Worm (Caenorhabditis elegans) whole organism, L4 larva: ENCODE measurements around the gene srg-10.

ENCODE experiments used
- Y48G9A.11 ChIP-seq: fragments of 200-800 bp; sonication (Bioruptor generic); IDR thresholded peaks from 2 replicates; pipeline ENCODE4 v1.3.6; 2022; ENCODE audit warnings: missing genetic modification reagents, missing genetic modification characterization, missing compliant biosample characterization
- snpc-4 ChIP-seq: fragments of 150-350 bp; optimal IDR thresholded peaks from 2 replicates; lab custom pipeline; 2014; ENCODE audit warnings: missing biosample characterization, missing genetic modification characterization
- zfp-3 ChIP-seq: fragments of 200-800 bp; sonication (Bioruptor generic); conservative IDR thresholded peaks from 2 replicates; pipeline ENCODE4 v1.3.6; 2022; ENCODE audit warnings: missing genetic modification reagents, missing genetic modification characterization, missing compliant biosample characterization

DNA sequence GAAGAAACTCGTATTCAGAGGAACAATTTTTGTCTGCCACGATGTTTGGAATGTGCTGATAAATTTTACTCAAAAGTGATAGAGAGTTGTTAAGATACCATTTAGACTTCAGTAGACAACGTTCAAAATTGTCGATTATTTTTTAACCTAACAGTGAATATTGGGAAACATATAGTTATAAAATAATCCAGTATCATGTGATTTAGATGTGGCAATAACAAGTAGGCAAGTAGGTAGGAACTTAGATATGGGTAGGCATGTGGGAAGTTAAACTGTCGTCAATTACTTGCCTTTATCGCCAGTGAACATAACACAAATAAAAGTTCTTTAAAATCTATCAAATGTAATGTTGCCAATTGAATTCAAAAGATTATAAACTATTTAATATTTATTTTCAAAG lies 6.1 kb upstream of the srg-10 start, which contains the start of gene T23F11.11:
- TF ChIP-seq snpc-4 (tag; lab: Kevin White, UChicago) (no peak), zfp-3 (GFP tag; lab: Robert Waterston, UW) (no peak), Y48G9A.11 (no peak)
